Worm (Caenorhabditis elegans) whole organism, midembryonic: ENCODE data around the gene dyrb-1.

ENCODE experiments used
- T22C8.4 ChIP-seq: fragments of 200-800 bp; sonication (Bioruptor generic); IDR thresholded peaks from 2 replicates; pipeline ENCODE4 v1.3.6; 2022; ENCODE audit warnings: missing genetic modification characterization, missing compliant biosample characterization
- cog-1 ChIP-seq: sonication (generic microtip); optimal IDR thresholded peaks from 2 replicates; lab custom pipeline; 2016; ENCODE audit warnings: missing genetic modification characterization, missing compliant biosample characterization
- klf-2 ChIP-seq: fragments of 200-800 bp; sonication (Bioruptor generic); conservative IDR thresholded peaks from 2 replicates; pipeline ENCODE4 v1.3.6; 2022; ENCODE audit warnings: missing genetic modification reagents, missing genetic modification characterization, missing compliant biosample characterization
- ref-1 ChIP-seq: fragments of 200-800 bp; sonication (Bioruptor generic); conservative IDR thresholded peaks from 2 replicates; pipeline ENCODE4 v1.3.6; 2022; ENCODE audit warnings: missing genetic modification reagents, missing genetic modification characterization, missing compliant biosample characterization
- tab-1 ChIP-seq: fragments of 200-800 bp; sonication (Bioruptor generic); IDR thresholded peaks from 2 replicates; pipeline ENCODE4 v1.3.6; 2022; ENCODE audit warnings: missing genetic modification characterization, missing compliant biosample characterization
- ztf-23 ChIP-seq: fragments of 200-800 bp; sonication (Bioruptor generic); IDR thresholded peaks from 2 replicates; pipeline ENCODE4 v1.3.6; 2022; ENCODE audit warnings: missing genetic modification reagents, missing genetic modification characterization, missing compliant biosample characterization
- ztf-29 ChIP-seq: fragments of 200-800 bp; sonication (Bioruptor generic); IDR thresholded peaks from 2 replicates; pipeline ENCODE4 v1.3.6; 2022; ENCODE audit warnings: missing genetic modification reagents, missing genetic modification characterization, missing compliant biosample characterization

DNA sequence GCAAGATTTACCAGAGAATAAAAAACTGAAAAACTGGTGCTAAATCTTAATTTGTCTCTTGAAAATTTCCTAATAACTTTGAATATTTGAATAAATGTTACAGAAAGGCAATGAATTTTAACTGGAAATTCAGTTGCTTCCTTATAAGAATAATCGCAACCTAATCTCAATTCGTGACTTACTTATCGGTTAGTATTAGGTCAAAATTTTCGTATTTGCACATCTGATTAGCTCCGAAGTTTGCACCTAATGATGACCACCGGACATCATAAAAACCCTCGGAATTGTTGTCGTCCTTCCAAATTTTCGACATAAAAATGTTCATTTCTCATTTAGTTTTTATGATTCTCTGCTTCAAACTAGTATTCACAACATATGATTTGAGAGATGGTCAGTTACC lies 30.9 kb upstream of the dyrb-1 start, which contains the start of gene C16D2.3:
- TF ChIP-seq ztf-29 (GFP tag; lab: Robert Waterston, UW) (no peak), klf-2 (GFP tag; lab: Robert Waterston, UW) (no peak), cog-1 (tag; lab: Kevin White, UChicago) (no peak), tab-1 (GFP tag; lab: Robert Waterston, UW) (no peak), ref-1 (GFP tag; lab: Robert Waterston, UW) (no peak), T22C8.4 (GFP tag; lab: Robert Waterston, UW) (no peak), ztf-23 (GFP tag; lab: Robert Waterston, UW) (no peak)
